Worm (Caenorhabditis elegans) whole organism, mixed stage, embryonic: ENCODE results near the gene lgc-48.
A peak's percentile ranks its signal among the peaks of the same experiment; 100 is the strongest.

Experiments
- M03D4.4 ChIP-seq: sonication (generic microtip); optimal IDR thresholded peaks from 2 replicates; lab custom pipeline; 2017; ENCODE audit warnings: mild to moderate bottlenecking, missing genetic modification characterization, missing compliant biosample characterization
- blmp-1 ChIP-seq: fragments of 150-350 bp; optimal IDR thresholded peaks from 2 replicates; lab custom pipeline; 2014; ENCODE audit warnings: missing biosample characterization, missing genetic modification characterization
- ceh-39 ChIP-seq: fragments of 150-350 bp; optimal IDR thresholded peaks from 2 replicates; lab custom pipeline; 2014; ENCODE audit warnings: missing biosample characterization, missing genetic modification characterization
- ceh-43 ChIP-seq: fragments of 200-800 bp; sonication (Bioruptor generic); optimal IDR thresholded peaks from 2 replicates; lab custom pipeline; 2018; ENCODE audit warnings: mild to moderate bottlenecking, missing genetic modification characterization, moderate library complexity, missing compliant biosample characterization
- ceh-83 ChIP-seq: fragments of 200-800 bp; sonication (Bioruptor generic); optimal IDR thresholded peaks from 2 replicates; lab custom pipeline; 2018; ENCODE audit warnings: mild to moderate bottlenecking, missing genetic modification characterization, missing compliant biosample characterization
- ces-1 ChIP-seq: fragments of 150-350 bp; optimal IDR thresholded peaks from 2 replicates; lab custom pipeline; 2014; ENCODE audit warnings: missing biosample characterization, missing genetic modification reagents, missing genetic modification characterization
- drap-1 ChIP-seq: fragments of 200-800 bp; sonication (Bioruptor generic); optimal IDR thresholded peaks from 3 replicates; lab custom pipeline; 2018; ENCODE audit warnings: mild to moderate bottlenecking, missing genetic modification characterization, missing compliant biosample characterization
- elt-1 ChIP-seq: sonication (generic microtip); optimal IDR thresholded peaks from 2 replicates; lab custom pipeline; 2017; ENCODE audit warnings: missing genetic modification characterization, mild to moderate bottlenecking, missing compliant biosample characterization, antibody characterized with exemption, moderate library complexity, borderline replicate concordance; ENCODE audit not compliant: insufficient read depth
- elt-3 ChIP-seq: fragments of 150-350 bp; optimal IDR thresholded peaks from 2 replicates; lab custom pipeline; 2014; ENCODE audit warnings: missing biosample characterization, missing genetic modification characterization
- flh-1 ChIP-seq: fragments of 200-800 bp; sonication (Bioruptor generic); optimal IDR thresholded peaks from 2 replicates; lab custom pipeline; 2018; ENCODE audit warnings: mild to moderate bottlenecking, missing genetic modification characterization, moderate library complexity, missing compliant biosample characterization
- ham-2 ChIP-seq: fragments of 200-800 bp; sonication (Bioruptor generic); optimal IDR thresholded peaks from 2 replicates; lab custom pipeline; 2018; ENCODE audit warnings: mild to moderate bottlenecking, missing genetic modification characterization, missing compliant biosample characterization
- hlh-1 ChIP-seq: fragments of 150-350 bp; optimal IDR thresholded peaks from 2 replicates; lab custom pipeline; 2014; ENCODE audit warnings: missing biosample characterization, missing genetic modification reagents, missing genetic modification characterization
- lin-32 ChIP-seq: fragments of 200-800 bp; sonication (Bioruptor generic); optimal IDR thresholded peaks from 2 replicates; lab custom pipeline; 2018; ENCODE audit warnings: mild to moderate bottlenecking, missing genetic modification characterization, missing compliant biosample characterization
- lsy-2 ChIP-seq: fragments of 150-350 bp; optimal IDR thresholded peaks from 2 replicates; lab custom pipeline; 2014; ENCODE audit warnings: missing biosample characterization, missing genetic modification characterization
- mep-1 ChIP-seq: fragments of 150-350 bp; optimal IDR thresholded peaks from 2 replicates; lab custom pipeline; 2017; ENCODE audit warnings: missing biosample characterization, missing genetic modification reagents, missing genetic modification characterization, inconsistent platforms
- nhr-12 ChIP-seq: fragments of 150-350 bp; optimal IDR thresholded peaks from 2 replicates; lab custom pipeline; 2014; ENCODE audit warnings: missing biosample characterization, missing genetic modification characterization
- nhr-2 ChIP-seq: fragments of 150-350 bp; optimal IDR thresholded peaks from 2 replicates; lab custom pipeline; 2014; ENCODE audit warnings: missing biosample characterization, missing genetic modification characterization
- nhr-237 ChIP-seq: fragments of 150-350 bp; optimal IDR thresholded peaks from 2 replicates; lab custom pipeline; 2014; ENCODE audit warnings: missing biosample characterization, missing genetic modification characterization
- nhr-28 ChIP-seq: fragments of 150-350 bp; optimal IDR thresholded peaks from 2 replicates; lab custom pipeline; 2014; ENCODE audit warnings: missing biosample characterization, missing genetic modification characterization
- nhr-76 ChIP-seq: sonication (generic microtip); optimal IDR thresholded peaks from 2 replicates; lab custom pipeline; 2017; ENCODE audit warnings: missing biosample characterization, missing genetic modification characterization
- pha-4 ChIP-seq: fragments of 150-350 bp; optimal IDR thresholded peaks from 2 replicates; lab custom pipeline; 2018; ENCODE audit warnings: missing biosample characterization, missing genetic modification reagents, missing genetic modification characterization
- sem-2 ChIP-seq: fragments of 200-800 bp; sonication (Bioruptor generic); optimal IDR thresholded peaks from 2 replicates; lab custom pipeline; 2018; ENCODE audit warnings: mild to moderate bottlenecking, missing genetic modification characterization, missing compliant biosample characterization
- snpc-4 ChIP-seq: fragments of 150-350 bp; optimal IDR thresholded peaks from 2 replicates; lab custom pipeline; 2014; ENCODE audit warnings: missing biosample characterization, missing genetic modification characterization
- sptf-1 ChIP-seq: sonication (generic microtip); optimal IDR thresholded peaks from 2 replicates; lab custom pipeline; 2017; ENCODE audit warnings: mild to moderate bottlenecking, missing genetic modification characterization, moderate library complexity, missing compliant biosample characterization
- tbx-8 ChIP-seq: fragments of 200-800 bp; sonication (Bioruptor generic); optimal IDR thresholded peaks from 2 replicates; lab custom pipeline; 2018; ENCODE audit warnings: mild to moderate bottlenecking, missing genetic modification characterization, moderate library complexity, missing compliant biosample characterization
- unc-120 ChIP-seq: sonication (generic microtip); optimal IDR thresholded peaks from 2 replicates; lab custom pipeline; 2017; ENCODE audit warnings: missing genetic modification characterization, missing compliant biosample characterization; ENCODE audit not compliant: poor library complexity, severe bottlenecking
- unc-39 ChIP-seq: fragments of 150-350 bp; optimal IDR thresholded peaks from 2 replicates; lab custom pipeline; 2014; ENCODE audit warnings: missing biosample characterization, missing genetic modification characterization
- unc-62 ChIP-seq: fragments of 150-350 bp; optimal IDR thresholded peaks from 2 replicates; lab custom pipeline; 2014; ENCODE audit warnings: missing biosample characterization, missing genetic modification reagents, missing genetic modification characterization
- zip-8 ChIP-seq: fragments of 150-350 bp; optimal IDR thresholded peaks from 2 replicates; lab custom pipeline; 2014; ENCODE audit warnings: missing biosample characterization, missing genetic modification characterization
- ztf-11 ChIP-seq: fragments of 150-350 bp; optimal IDR thresholded peaks from 2 replicates; lab custom pipeline; 2014; ENCODE audit warnings: missing biosample characterization, missing genetic modification characterization

Gene lgc-48

ce11 chrV:13372821-13373220 is 32.8 kb downstream of the lgc-48 start:
- TF ChIP-seq flh-1 (GFP tag; lab: Kevin White, UChicago) (no peak), hlh-1 (no peak), ces-1 (no peak), ceh-43 (GFP tag; lab: Kevin White, UChicago) (no peak), ceh-83 (GFP tag; lab: Kevin White, UChicago) (no peak), nhr-28 (tag; lab: Kevin White, UChicago) (no peak), nhr-76 (no peak), pha-4 (tag; lab: Kevin White, UChicago) (no peak), unc-39 (no peak), nhr-12 (tag; lab: Kevin White, UChicago) (no peak), sptf-1 (no peak)

- no peak for TF ChIP-seq ztf-11 (tag; lab: Kevin White, UChicago)
- no peak for TF ChIP-seq elt-3 (tag; lab: Kevin White, UChicago)
- no peak for TF ChIP-seq ceh-39 (tag; lab: Kevin White, UChicago)
- TF ChIP-seq tbx-8 (GFP tag; lab: Kevin White, UChicago): no peak
These were observed 33.6 kb downstream of the lgc-48 start for ce11 chrV:13373643-13374042.

- TF ChIP-seq snpc-4 (tag; lab: Kevin White, UChicago) (no peak), unc-120 (tag; lab: Kevin White, UChicago) (peak; percentile 43)
These were observed 34.5 kb downstream of the lgc-48 start for ce11 chrV:13374532-13374931.

- TF ChIP-seq tbx-8 (GFP tag; lab: Kevin White, UChicago): no peak
- TF ChIP-seq lsy-2 (tag; lab: Kevin White, UChicago): no peak
- TF ChIP-seq nhr-76: no peak
- no peak for TF ChIP-seq sem-2 (GFP tag; lab: Kevin White, UChicago)
- peak; percentile 62 for TF ChIP-seq zip-8
These were observed 35.8 kb downstream of the lgc-48 start for ce11 chrV:13375861-13376260.

- TF ChIP-seq nhr-2 (tag; lab: Kevin White, UChicago) (no peak), ceh-43 (GFP tag; lab: Kevin White, UChicago) (no peak), nhr-12 (tag; lab: Kevin White, UChicago) (no peak), drap-1 (GFP tag; lab: Kevin White, UChicago) (no peak), unc-120 (tag; lab: Kevin White, UChicago) (no peak), ceh-83 (GFP tag; lab: Kevin White, UChicago) (no peak), elt-3 (tag; lab: Kevin White, UChicago) (no peak), lin-32 (no peak), mep-1 (tag; lab: Kevin White, UChicago) (no peak), ces-1 (no peak)
These were observed 37.1 kb downstream of the lgc-48 start for ce11 chrV:13377130-13377529.

- TF ChIP-seq blmp-1 (tag; lab: Kevin White, UChicago) (no peak), lsy-2 (tag; lab: Kevin White, UChicago) (no peak), snpc-4 (tag; lab: Kevin White, UChicago) (no peak), ham-2 (GFP tag; lab: Kevin White, UChicago) (no peak), drap-1 (GFP tag; lab: Kevin White, UChicago) (no peak), nhr-12 (tag; lab: Kevin White, UChicago) (no peak), nhr-237 (tag; lab: Kevin White, UChicago) (no peak), ceh-83 (GFP tag; lab: Kevin White, UChicago) (no peak), nhr-2 (tag; lab: Kevin White, UChicago) (no peak), lin-32 (no peak), ceh-43 (GFP tag; lab: Kevin White, UChicago) (no peak), nhr-76 (no peak), M03D4.4 (no peak), sptf-1 (no peak), zip-8 (no peak), ces-1 (no peak)
- TF ChIP-seq, all 35 proteins: peak for 0
These were observed 40.1 kb downstream of the lgc-48 start, which contains the start of gene ifbp-1 for ce11 chrV:13380178-13380577. Gene ifbp-1 (minus strand): TSS chrV:13380262.

ce11 chrV:13380980-13381379 is 40.9 kb downstream of the lgc-48 start, which contains the start of gene cpz-2:
Gene cpz-2 (plus strand): TSS chrV:13381189.
- no peak for TF ChIP-seq elt-1 (tag; lab: Kevin White, UChicago)
- no peak for TF ChIP-seq nhr-28 (tag; lab: Kevin White, UChicago)
- TF ChIP-seq ztf-11 (tag; lab: Kevin White, UChicago): no peak
- no peak for TF ChIP-seq unc-62
- TF ChIP-seq ceh-43 (GFP tag; lab: Kevin White, UChicago): no peak
- TF ChIP-seq nhr-2 (tag; lab: Kevin White, UChicago): no peak
